Fruit fly (Drosophila melanogaster): ENCODE results near the gene Klp98A.

The Klp98A gene

dm6 chr3R:27569706-27570105, 10.8 kb upstream of the Klp98A start (continued):
- TF ChIP-seq dan (GFP tag; IDR thresholded peaks at IDR 0.05) (no peak), Meics (GFP tag; optimal IDR thresholded peaks at IDR 0.05) (peak; percentile 92), HmgZ (tag; optimal IDR thresholded peaks at IDR 0.05) (peak; percentile 56), sima (GFP tag; optimal IDR thresholded peaks at IDR 0.05) (peak; percentile 63), CG5180 (GFP tag; optimal IDR thresholded peaks at IDR 0.05) (peak; percentile 83), Dip2 (GFP tag; IDR thresholded peaks at IDR 0.05) (no peak), H2.0 (GFP tag; IDR thresholded peaks at IDR 0.05) (peak; percentile 86), gce (GFP tag; IDR thresholded peaks at IDR 0.05) (peak; percentile 70; the same call in 1 of the 3 replicates), stc (GFP tag; IDR thresholded peaks at IDR 0.05) (peak; percentile 82), NC2α (GFP tag; optimal IDR thresholded peaks at IDR 0.05) (peak; percentile 61), CG7928 (GFP tag; optimal IDR thresholded peaks at IDR 0.05) (peak; percentile 72), ttk (GFP tag; IDR thresholded peaks at IDR 0.05) (peak; percentile 83), grau (tag; optimal IDR thresholded peaks at IDR 0.05) (no peak), CG12299 (tag; optimal IDR thresholded peaks at IDR 0.05) (peak; percentile 14), CG15514 (GFP tag; optimal IDR thresholded peaks at IDR 0.05) (peak; percentile 85), pan (optimal IDR thresholded peaks at IDR 0.05) (no peak), pan (GFP tag; optimal IDR thresholded peaks at IDR 0.05 in 1 of 2, IDR thresholded peaks at IDR 0.05 in 1 of 2) (peak in 1 of 2 experiments; percentile 92), dimm (GFP tag; IDR thresholded peaks at IDR 0.05) (peak; percentile 84), Doc2 (GFP tag; IDR thresholded peaks at IDR 0.05) (peak; percentile 79), tap (tag; optimal IDR thresholded peaks at IDR 0.05) (peak; percentile 90), pfk (GFP tag; optimal IDR thresholded peaks at IDR 0.05) (no peak), crp (GFP tag; optimal IDR thresholded peaks at IDR 0.05) (peak in 1 of 2 experiments; percentile 5), gem (tag; optimal IDR thresholded peaks at IDR 0.05) (peak; percentile 85), Ravus (GFP tag; IDR thresholded peaks at IDR 0.05) (peak; percentile 78), sc (optimal IDR thresholded peaks at IDR 0.05) (no peak), sc (GFP tag; optimal IDR thresholded peaks at IDR 0.05) (no peak), Dip3 (GFP tag; optimal IDR thresholded peaks at IDR 0.05) (peak; percentile 90), NFAT (GFP tag; IDR thresholded peaks at IDR 0.05) (peak; percentile 75), CG15696 (tag; optimal IDR thresholded peaks at IDR 0.05) (peak; percentile 60), slbo (GFP tag; IDR thresholded peaks at IDR 0.05) (peak; percentile 91), wor (GFP tag; IDR thresholded peaks at IDR 0.05) (peak; percentile 75), Atf6 (GFP tag; IDR thresholded peaks at IDR 0.05) (peak; percentile 94), her (GFP tag; optimal IDR thresholded peaks at IDR 0.05) (peak; percentile 69), mam (GFP tag; optimal IDR thresholded peaks at IDR 0.05) (peak; percentile 95), CG14667 (GFP tag; IDR thresholded peaks at IDR 0.05) (peak; percentile 76), CG16863 (GFP tag; optimal IDR thresholded peaks at IDR 0.05) (peak; percentile 77), CG9932 (GFP tag; IDR thresholded peaks at IDR 0.05) (peak; percentile 90), Asciz (GFP tag; optimal IDR thresholded peaks at IDR 0.05) (peak; percentile 81), TFAM (GFP tag; optimal IDR thresholded peaks at IDR 0.05) (peak; percentile 40), dmrt11E (tag; optimal IDR thresholded peaks at IDR 0.05) (no peak), nau (GFP tag; optimal IDR thresholded peaks at IDR 0.05) (peak; percentile 90), Poxn (GFP tag; IDR thresholded peaks at IDR 0.05) (no peak), CG9437 (GFP tag; optimal IDR thresholded peaks at IDR 0.05) (peak; percentile 50), Chrac-16 (GFP tag; optimal IDR thresholded peaks at IDR 0.05) (peak; percentile 60), knrl (GFP tag; IDR thresholded peaks at IDR 0.05; ENCODE audit: partially characterized antibody) (no peak), crol (GFP tag; IDR thresholded peaks at IDR 0.05) (no peak), CHES-1-like (GFP tag; optimal IDR thresholded peaks at IDR 0.05) (peak; percentile 71), CG12219 (GFP tag; optimal IDR thresholded peaks at IDR 0.05) (peak; percentile 71), bbx (GFP tag; IDR thresholded peaks at IDR 0.05; ENCODE audit: partially characterized antibody) (no peak), CG11696 (GFP tag; IDR thresholded peaks at IDR 0.05) (peak; percentile 73), D19B (GFP tag; optimal IDR thresholded peaks at IDR 0.05) (peak; percentile 70), ab (GFP tag; optimal IDR thresholded peaks at IDR 0.05) (no peak)
